Worm (Caenorhabditis elegans) whole organism, midembryonic: Measurements from ENCODE around the gene npr-37.

ENCODE experiments used
- T22C8.4 ChIP-seq: fragments of 200-800 bp; sonication (Bioruptor generic); IDR thresholded peaks from 2 replicates; pipeline ENCODE4 v1.3.6; 2022; ENCODE audit warnings: missing genetic modification characterization, missing compliant biosample characterization
- cog-1 ChIP-seq: sonication (generic microtip); optimal IDR thresholded peaks from 2 replicates; lab custom pipeline; 2016; ENCODE audit warnings: missing genetic modification characterization, missing compliant biosample characterization
- flt-1 ChIP-seq: fragments of 200-800 bp; sonication (Bioruptor generic); IDR thresholded peaks from 2 replicates; pipeline ENCODE4 v1.3.6; 2022; ENCODE audit warnings: missing genetic modification characterization, missing compliant biosample characterization
- klf-2 ChIP-seq: fragments of 200-800 bp; sonication (Bioruptor generic); conservative IDR thresholded peaks from 2 replicates; pipeline ENCODE4 v1.3.6; 2022; ENCODE audit warnings: missing genetic modification reagents, missing genetic modification characterization, missing compliant biosample characterization
- med-1 ChIP-seq: sonication (generic microtip); optimal IDR thresholded peaks from 2 replicates; lab custom pipeline; 2017; ENCODE audit warnings: missing genetic modification characterization, mild to moderate bottlenecking, missing compliant biosample characterization, antibody characterized with exemption, missing genetic modification reagents; ENCODE audit not compliant: insufficient read depth
- ref-1 ChIP-seq: fragments of 200-800 bp; sonication (Bioruptor generic); conservative IDR thresholded peaks from 2 replicates; pipeline ENCODE4 v1.3.6; 2022; ENCODE audit warnings: missing genetic modification reagents, missing genetic modification characterization, missing compliant biosample characterization
- tab-1 ChIP-seq: fragments of 200-800 bp; sonication (Bioruptor generic); IDR thresholded peaks from 2 replicates; pipeline ENCODE4 v1.3.6; 2022; ENCODE audit warnings: missing genetic modification characterization, missing compliant biosample characterization
- ztf-23 ChIP-seq: fragments of 200-800 bp; sonication (Bioruptor generic); IDR thresholded peaks from 2 replicates; pipeline ENCODE4 v1.3.6; 2022; ENCODE audit warnings: missing genetic modification reagents, missing genetic modification characterization, missing compliant biosample characterization
- ztf-29 ChIP-seq: fragments of 200-800 bp; sonication (Bioruptor generic); IDR thresholded peaks from 2 replicates; pipeline ENCODE4 v1.3.6; 2022; ENCODE audit warnings: missing genetic modification reagents, missing genetic modification characterization, missing compliant biosample characterization

DNA sequence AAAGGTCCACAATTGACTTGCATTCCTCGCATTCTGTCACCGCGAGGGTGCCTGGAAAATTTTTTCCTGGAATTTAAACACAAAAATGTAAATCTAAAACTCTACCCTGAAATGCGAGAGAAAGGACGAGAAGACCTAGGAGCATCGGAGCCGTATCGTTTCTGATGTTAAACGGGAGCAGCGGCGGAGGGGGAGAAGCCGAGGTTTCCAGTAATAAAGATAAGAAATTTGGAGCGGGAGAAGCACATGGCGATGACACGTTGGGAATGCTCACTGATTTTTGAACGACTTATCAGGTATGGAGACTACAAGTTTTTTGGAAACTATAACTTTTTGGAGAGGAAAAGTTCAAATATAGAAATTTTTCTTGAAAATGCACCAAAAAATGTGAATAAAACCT is 42.6 kb upstream of the npr-37 start, which contains the start of gene asm-3:
- TF ChIP-seq klf-2: no peak
- no peak for TF ChIP-seq ztf-23 (GFP tag; lab: Robert Waterston, UW)
- TF ChIP-seq tab-1 (GFP tag; lab: Robert Waterston, UW): no peak
- TF ChIP-seq T22C8.4 (GFP tag; lab: Robert Waterston, UW): no peak
- no peak for TF ChIP-seq med-1 (GFP tag; lab: Kevin White, UChicago)
- no peak for TF ChIP-seq cog-1 (tag; lab: Kevin White, UChicago)
- no peak for TF ChIP-seq flt-1
- TF ChIP-seq ztf-29 (GFP tag; lab: Robert Waterston, UW): no peak
- no peak for TF ChIP-seq ref-1
